Fruit fly (Drosophila melanogaster): Measurements from ENCODE around the gene CG12204.
A peak's percentile ranks its signal among the peaks of the same experiment; 100 is the strongest.

CG12204 gene

dm6 chrX:19495611-19496583 is 1.7 kb upstream of the CG12204 start (continued):
- TF ChIP-seq CG5180 (GFP tag; optimal IDR thresholded peaks at IDR 0.05) (peak; percentile 58), Dll (GFP tag; IDR thresholded peaks at IDR 0.05; ENCODE audit: partially characterized antibody) (no peak), jumu (GFP tag; optimal IDR thresholded peaks at IDR 0.05) (peak; percentile 52), CG32532 (GFP tag; IDR thresholded peaks at IDR 0.05) (peak; percentile 94), br (optimal IDR thresholded peaks at IDR 0.05) (no peak), CG14050 (GFP tag; IDR thresholded peaks at IDR 0.05) (no peak), CG2889 (GFP tag; IDR thresholded peaks at IDR 0.05) (0 out of 3 replicates have a peak, but pooled peaks have one; percentile 23), tap (tag; optimal IDR thresholded peaks at IDR 0.05) (peak; percentile 46), dysf (GFP tag; IDR thresholded peaks at IDR 0.05) (peak; percentile 75), nerfin-1 (tag; optimal IDR thresholded peaks at IDR 0.05) (peak; percentile 0), gcm2 (GFP tag; optimal IDR thresholded peaks at IDR 0.05) (peak; percentile 39), Doc3 (GFP tag; IDR thresholded peaks at IDR 0.05; ENCODE audit: partially characterized antibody) (no peak; the same call in 2 of the 3 replicates), Lhr (GFP tag; optimal IDR thresholded peaks at IDR 0.05) (no peak), onecut (GFP tag; IDR thresholded peaks at IDR 0.05) (0 out of 2 replicates have a peak, but pooled peaks have one; percentile 30), pan (optimal IDR thresholded peaks at IDR 0.05) (no peak), pan (GFP tag; optimal IDR thresholded peaks at IDR 0.05 in 1 of 2, IDR thresholded peaks at IDR 0.05 in 1 of 2) (peak in 1 of 2 experiments; percentile 62), aop (GFP tag; IDR thresholded peaks at IDR 0.05) (no peak), CG13123 (GFP tag; optimal IDR thresholded peaks at IDR 0.05) (no peak), Vsx1 (GFP tag; optimal IDR thresholded peaks at IDR 0.05) (no peak), Nf-YC (tag; optimal IDR thresholded peaks at IDR 0.05) (peak; percentile 57), CG3847 (GFP tag; IDR thresholded peaks at IDR 0.05) (peak; percentile 51), CG6791 (GFP tag; IDR thresholded peaks at IDR 0.05; ENCODE audit: partially characterized antibody) (no peak), CG12219 (GFP tag; optimal IDR thresholded peaks at IDR 0.05) (peak; percentile 67), Kr (GFP tag; optimal IDR thresholded peaks at IDR 0.05) (no peak), so (GFP tag; IDR thresholded peaks at IDR 0.05) (peak; percentile 63; the same call in 1 of the 3 replicates), CG6272 (GFP tag; IDR thresholded peaks at IDR 0.05) (no peak), nom (GFP tag; optimal IDR thresholded peaks at IDR 0.05) (peak; percentile 42), crp (GFP tag; optimal IDR thresholded peaks at IDR 0.05) (no peak), cato (GFP tag; optimal IDR thresholded peaks at IDR 0.05; ENCODE audit: borderline replicate concordance) (peak; percentile 29), fru (optimal IDR thresholded peaks at IDR 0.05) (no peak), CG17568 (GFP tag; optimal IDR thresholded peaks at IDR 0.05) (no peak), corto (GFP tag; optimal IDR thresholded peaks at IDR 0.05) (no peak), CG15479 (GFP tag; optimal IDR thresholded peaks at IDR 0.05) (no peak), CG3065 (GFP tag; optimal IDR thresholded peaks at IDR 0.05) (no peak), wek (GFP tag; optimal IDR thresholded peaks at IDR 0.05) (no peak), CG30431 (GFP tag; optimal IDR thresholded peaks at IDR 0.05) (peak; percentile 40), sna (GFP tag; IDR thresholded peaks at IDR 0.05; ENCODE audit: partially characterized antibody) (no peak), CG32767 (GFP tag; IDR thresholded peaks at IDR 0.05) (no peak), CG18619 (GFP tag; optimal IDR thresholded peaks at IDR 0.05) (peak; percentile 61), sd (tag; optimal IDR thresholded peaks at IDR 0.05) (no peak), yki (optimal IDR thresholded peaks at IDR 0.05) (no peak), rib (GFP tag; IDR thresholded peaks at IDR 0.05) (peak; percentile 29; the same call in 1 of the 2 replicates), NFAT (GFP tag; IDR thresholded peaks at IDR 0.05) (no peak), CG8281 (tag; optimal IDR thresholded peaks at IDR 0.05) (peak; percentile 45), CG8290 (GFP tag; optimal IDR thresholded peaks at IDR 0.05) (no peak), CG8290 (tag; optimal IDR thresholded peaks at IDR 0.05) (peak in 1 of 2 experiments; percentile 93), mam (GFP tag; optimal IDR thresholded peaks at IDR 0.05) (peak; percentile 70), MTF-1 (GFP tag; optimal IDR thresholded peaks at IDR 0.05; ENCODE audit: borderline replicate concordance) (peak; percentile 24), dmrt11E (tag; optimal IDR thresholded peaks at IDR 0.05) (peak; percentile 23)

All from whole organism, embryonic.